Worm (Caenorhabditis elegans) whole organism, L1 larva: ENCODE data around the gene F18E9.8.

Experiments used
- C04F5.9 ChIP-seq: sonication (generic microtip); optimal IDR thresholded peaks from 2 replicates; lab custom pipeline; 2016; ENCODE audit warnings: missing genetic modification characterization, missing compliant biosample characterization
- F16B12.6 ChIP-seq: fragments of 150-350 bp; optimal IDR thresholded peaks from 2 replicates; lab custom pipeline; 2014; ENCODE audit warnings: missing biosample characterization, missing genetic modification characterization
- blmp-1 ChIP-seq: fragments of 150-350 bp; optimal IDR thresholded peaks from 2 replicates; lab custom pipeline; 2014; ENCODE audit warnings: missing biosample characterization, missing genetic modification characterization
- fos-1 ChIP-seq: fragments of 150-350 bp; optimal IDR thresholded peaks from 2 replicates; lab custom pipeline; 2014; ENCODE audit warnings: missing biosample characterization, missing genetic modification characterization
- grh-1 ChIP-seq: fragments of 200-800 bp; sonication (Bioruptor generic); IDR thresholded peaks from 2 replicates; pipeline ENCODE4 v1.3.6; 2022; ENCODE audit warnings: missing genetic modification reagents, missing genetic modification characterization, missing compliant biosample characterization
- irx-1 ChIP-seq: sonication (generic microtip); optimal IDR thresholded peaks from 2 replicates; lab custom pipeline; 2016; ENCODE audit warnings: missing genetic modification characterization, missing compliant biosample characterization
- lsy-2 ChIP-seq, 2 experiments: fragments of 150-350 bp; optimal IDR thresholded peaks; 2 replicates each; lab custom pipeline; 2014; ENCODE audit warnings: missing biosample characterization in 2 of 2, missing genetic modification characterization in 2 of 2
- mdl-1 ChIP-seq, 2 experiments: fragments of 150-350 bp; optimal IDR thresholded peaks; 2 replicates each; lab custom pipeline; 2014 to 2017; ENCODE audit warnings: missing biosample characterization in 2 of 2, missing genetic modification characterization in 2 of 2, inconsistent platforms in 1 of 2
- nhr-237 ChIP-seq: fragments of 150-350 bp; optimal IDR thresholded peaks from 2 replicates; lab custom pipeline; 2014; ENCODE audit warnings: missing biosample characterization, missing genetic modification characterization
- tlp-1 ChIP-seq: fragments of 150-350 bp; optimal IDR thresholded peaks from 2 replicates; lab custom pipeline; 2014; ENCODE audit warnings: missing biosample characterization, missing genetic modification characterization
- unc-62 ChIP-seq: fragments of 150-350 bp; optimal IDR thresholded peaks from 2 replicates; lab custom pipeline; 2014; ENCODE audit warnings: missing biosample characterization, missing genetic modification reagents, missing genetic modification characterization
- zag-1 ChIP-seq: fragments of 150-350 bp; optimal IDR thresholded peaks from 2 replicates; lab custom pipeline; 2014; ENCODE audit warnings: missing biosample characterization, missing genetic modification characterization
- ztf-11 ChIP-seq, 2 experiments: sonication (generic microtip); optimal IDR thresholded peaks; 2 replicates each; lab custom pipeline; 2016 to 2017; ENCODE audit warnings: missing genetic modification characterization in 2 of 2, missing biosample characterization in 1 of 2, missing compliant biosample characterization in 1 of 2

ce11 chrX:8566521-8567032 is 14.8 kb downstream of the F18E9.8 start:
- TF ChIP-seq grh-1 (no peak), ztf-11 (tag; optimal IDR thresholded peaks at IDR 0.05; lab: Kevin White, UChicago) (no peak), mdl-1 (tag; optimal IDR thresholded peaks at IDR 0.05; lab: Kevin White, UChicago) (no peak), blmp-1 (no peak), tlp-1 (tag; lab: Kevin White, UChicago) (no peak), nhr-237 (tag; lab: Kevin White, UChicago) (no peak), zag-1 (tag; lab: Kevin White, UChicago) (no peak), irx-1 (no peak), unc-62 (GFP tag; lab: Kevin White, UChicago) (no peak), C04F5.9 (tag; lab: Kevin White, UChicago) (no peak), F16B12.6 (tag; lab: Kevin White, UChicago) (no peak), lsy-2 (tag; optimal IDR thresholded peaks at IDR 0.05; lab: Kevin White, UChicago) (no peak), fos-1 (no peak)
